Fruit fly (Drosophila melanogaster): Measurements from ENCODE around the gene Eip75B.

Gene Eip75B

DNA sequence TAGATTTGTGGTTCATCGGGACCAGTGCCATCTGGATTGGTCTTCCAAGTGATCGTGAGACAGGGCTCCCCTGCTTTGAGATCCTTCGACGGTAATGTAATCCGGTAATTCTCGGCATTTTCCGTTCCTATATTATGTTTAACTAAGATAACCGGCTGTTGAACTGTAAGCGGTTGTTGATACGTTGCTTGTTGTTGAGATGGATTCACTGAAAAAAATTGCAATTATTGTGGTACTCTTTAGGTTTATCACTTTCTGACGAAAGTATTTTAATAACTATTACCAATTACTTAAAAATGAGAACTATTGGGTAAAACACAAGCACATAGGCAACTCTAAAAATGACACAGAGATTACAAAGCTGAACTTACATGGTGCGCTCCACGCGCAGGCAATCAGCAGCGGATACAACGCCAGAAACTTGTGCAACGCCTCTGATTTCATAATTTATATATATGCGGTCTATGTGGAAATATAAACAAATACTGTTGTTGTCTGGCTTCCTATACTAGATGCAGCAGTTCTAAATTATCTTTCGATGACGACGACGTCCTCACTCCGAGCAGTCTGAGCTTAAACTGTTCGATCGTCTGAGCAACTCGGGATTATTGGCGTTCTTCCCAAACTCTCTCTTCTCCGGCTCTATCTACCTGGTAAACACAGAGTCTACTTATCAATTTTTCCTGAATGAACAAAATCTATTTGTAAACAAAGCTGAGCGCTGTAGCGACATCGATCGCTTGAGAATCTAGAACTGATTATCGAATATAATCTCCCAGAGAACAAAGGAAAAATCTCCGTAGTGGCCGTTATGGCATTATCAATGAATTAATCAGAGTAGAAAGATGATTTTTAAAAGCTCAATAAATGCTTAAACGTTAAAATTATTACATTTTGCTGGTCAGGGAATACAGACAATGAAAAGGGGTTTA is 22.5 kb upstream of the Eip75B start, which contains the start of gene CG34253:
Gene CG34253, minus strand, starts transcription at position 567 of the 932 bp plus-strand sequence.
- TF ChIP-seq h (optimal IDR thresholded peaks at IDR 0.05) (no peak), insv (optimal IDR thresholded peaks at IDR 0.05) (no peak), psq (optimal IDR thresholded peaks at IDR 0.05) (no peak), ttk (optimal IDR thresholded peaks at IDR 0.05) (no peak), Sin3A (optimal IDR thresholded peaks at IDR 0.05) (no peak), Myc (optimal IDR thresholded peaks at IDR 0.05) (no peak)

DNA sequence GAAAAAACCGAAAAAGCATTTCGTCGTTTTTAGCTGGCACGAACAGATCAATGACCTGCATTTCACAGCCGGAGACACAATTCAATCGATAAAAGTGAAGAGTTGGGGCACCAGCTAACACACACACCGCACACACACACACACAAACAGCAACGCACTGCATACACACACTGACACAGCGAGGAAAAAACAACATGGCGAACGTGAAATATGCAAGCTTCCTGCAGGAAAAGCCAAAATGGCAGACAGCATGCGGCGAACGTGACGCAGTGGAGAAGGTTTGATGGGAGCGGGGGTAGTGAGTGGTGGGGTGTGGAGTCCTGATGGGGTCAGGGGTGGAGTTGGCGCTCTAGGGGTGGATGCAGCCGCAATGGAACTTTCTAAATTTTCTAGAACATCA is 19.5 kb upstream of the Eip75B start:
- TF ChIP-seq Sin3A (optimal IDR thresholded peaks at IDR 0.05) (no peak), psq (optimal IDR thresholded peaks at IDR 0.05) (no peak), h (optimal IDR thresholded peaks at IDR 0.05) (no peak)

DNA sequence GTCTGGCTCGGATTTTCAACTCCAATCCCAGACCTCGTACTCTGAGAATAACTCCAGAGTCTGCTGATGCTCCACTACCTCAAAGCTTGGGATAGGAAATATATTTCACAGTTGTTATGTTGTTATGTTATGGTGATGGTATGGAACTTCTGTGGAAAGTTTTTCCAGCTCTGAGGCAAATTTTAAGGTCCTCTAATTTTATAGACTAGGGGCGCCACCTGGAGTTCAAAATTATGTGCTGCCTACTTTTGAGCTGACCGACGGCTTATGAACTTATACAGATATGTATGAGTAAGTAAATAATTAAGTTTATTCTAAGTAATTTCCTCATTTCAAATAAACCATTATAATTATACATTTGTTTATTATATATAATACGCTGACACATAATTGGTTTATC is 18.9 kb upstream of the Eip75B start:
- TF ChIP-seq ttk (optimal IDR thresholded peaks at IDR 0.05) (no peak), Sin3A (optimal IDR thresholded peaks at IDR 0.05) (no peak), insv (optimal IDR thresholded peaks at IDR 0.05) (no peak), Myc (optimal IDR thresholded peaks at IDR 0.05) (no peak), psq (optimal IDR thresholded peaks at IDR 0.05) (no peak), h (optimal IDR thresholded peaks at IDR 0.05) (no peak)

DNA sequence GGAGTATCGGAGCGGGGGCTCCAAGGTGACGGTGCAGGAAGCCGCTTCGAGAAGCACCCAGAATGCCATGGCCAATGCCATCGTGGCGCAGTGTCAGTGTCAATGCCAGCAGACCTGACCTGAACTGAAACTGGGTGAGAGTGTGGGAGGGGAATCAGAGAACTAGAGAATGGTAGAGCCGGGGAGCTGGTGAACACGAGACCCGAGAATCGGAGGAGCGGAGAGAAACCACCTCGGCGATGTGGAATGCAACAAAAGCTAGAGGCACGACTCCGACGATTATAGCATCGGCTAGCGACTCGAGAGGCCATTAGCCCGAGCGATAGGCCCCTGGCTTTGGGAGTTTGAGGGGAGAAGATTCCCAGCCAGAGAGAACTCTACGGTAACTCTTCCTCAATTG is 17.5 kb upstream of the Eip75B start:
- TF ChIP-seq psq (optimal IDR thresholded peaks at IDR 0.05), result no peak
- no peak for TF ChIP-seq ttk (optimal IDR thresholded peaks at IDR 0.05)
- no peak for TF ChIP-seq insv (optimal IDR thresholded peaks at IDR 0.05)
- no peak for TF ChIP-seq Myc (optimal IDR thresholded peaks at IDR 0.05)
- TF ChIP-seq Sin3A (optimal IDR thresholded peaks at IDR 0.05), result no peak
- TF ChIP-seq h (optimal IDR thresholded peaks at IDR 0.05), result no peak

DNA sequence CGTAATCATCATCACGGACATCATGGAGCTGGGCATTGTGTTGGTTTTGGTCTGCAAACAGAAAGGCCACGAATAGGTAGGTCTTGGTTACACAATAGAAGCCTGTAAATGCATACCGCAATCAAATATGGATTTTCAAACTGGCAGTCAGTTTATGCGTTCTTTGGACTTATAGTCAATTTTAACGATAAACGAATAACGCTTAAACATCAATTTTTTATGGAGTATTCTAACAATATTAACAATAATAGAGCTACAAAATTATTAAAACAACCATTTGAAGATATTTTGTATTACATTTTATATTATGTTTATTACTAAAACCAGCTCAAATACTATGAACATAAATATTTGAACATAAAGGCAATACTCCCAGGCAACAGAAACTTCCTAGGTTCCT is 17.0 kb upstream of the Eip75B start:
- TF ChIP-seq ttk (optimal IDR thresholded peaks at IDR 0.05) (no peak), h (optimal IDR thresholded peaks at IDR 0.05) (no peak), insv (optimal IDR thresholded peaks at IDR 0.05) (no peak), Myc (optimal IDR thresholded peaks at IDR 0.05) (no peak), psq (optimal IDR thresholded peaks at IDR 0.05) (no peak), Sin3A (optimal IDR thresholded peaks at IDR 0.05) (no peak)

DNA sequence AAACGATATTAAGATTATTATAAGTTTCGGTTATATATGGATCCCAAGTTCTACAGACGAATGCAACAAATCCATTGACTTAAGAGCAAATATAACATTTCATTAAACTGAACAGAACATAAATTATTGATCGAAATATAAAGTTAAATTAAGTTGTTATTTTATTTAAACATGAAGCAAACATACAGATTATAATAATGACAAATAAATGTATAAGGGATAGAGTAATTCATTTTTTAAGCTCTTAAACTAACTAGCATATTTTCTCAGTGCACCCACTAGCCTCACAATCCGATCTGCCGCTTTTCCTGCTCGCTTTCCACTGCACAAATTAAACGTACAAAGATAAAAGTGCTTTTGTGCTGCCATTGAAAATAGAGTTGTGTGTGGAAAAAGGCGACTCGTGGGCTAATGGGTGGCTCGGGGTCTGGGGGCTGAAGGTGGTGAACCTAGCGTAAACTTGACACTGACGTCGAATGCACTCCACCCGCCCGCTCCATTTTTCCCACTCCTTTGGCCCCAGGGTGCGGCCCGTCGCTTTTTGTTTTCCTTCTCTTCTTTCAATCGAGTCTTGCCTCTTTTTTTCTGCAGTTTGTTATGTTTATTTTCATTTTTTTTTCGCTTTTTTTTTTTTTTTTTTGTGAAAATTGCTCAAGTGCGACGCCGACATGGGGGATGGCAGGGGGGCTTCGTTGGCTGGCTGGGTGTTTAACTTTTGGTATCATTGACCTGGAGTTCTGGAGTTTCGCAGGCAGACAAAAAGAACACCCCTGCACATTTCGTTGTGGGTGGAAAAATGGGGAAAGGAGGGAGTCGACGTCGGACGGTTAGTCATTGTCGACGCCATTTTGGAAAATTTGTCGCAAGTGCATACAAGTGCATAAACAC is 15.4 kb upstream of the Eip75B start:
- TF ChIP-seq ttk (optimal IDR thresholded peaks at IDR 0.05) (no peak), h (optimal IDR thresholded peaks at IDR 0.05) (no peak), insv (optimal IDR thresholded peaks at IDR 0.05) (no peak), Myc (optimal IDR thresholded peaks at IDR 0.05) (no peak), Sin3A (optimal IDR thresholded peaks at IDR 0.05) (no peak), psq (optimal IDR thresholded peaks at IDR 0.05) (no peak)

DNA sequence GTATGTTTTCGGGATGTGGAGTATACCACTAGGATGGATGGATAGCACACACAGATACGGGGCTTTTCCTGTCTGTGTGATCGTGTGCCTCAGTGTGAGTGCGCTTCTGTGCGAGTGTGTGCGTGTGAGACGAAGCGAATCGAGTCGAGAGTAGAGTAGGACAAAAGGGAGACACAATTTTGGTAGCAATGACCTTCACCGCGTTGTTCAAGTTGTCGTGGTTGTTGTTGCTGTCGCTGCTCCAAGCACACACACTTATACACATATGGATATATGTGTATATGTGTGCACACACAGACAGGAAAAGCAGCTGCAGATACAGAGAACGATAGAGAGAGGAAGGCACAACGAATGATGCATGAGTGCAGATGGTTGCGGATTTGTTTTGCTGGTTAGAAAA is 14.6 kb upstream of the Eip75B start:
- TF ChIP-seq ttk (optimal IDR thresholded peaks at IDR 0.05), result no peak
- no peak for TF ChIP-seq Myc (optimal IDR thresholded peaks at IDR 0.05)
- TF ChIP-seq h (optimal IDR thresholded peaks at IDR 0.05), result no peak
- no peak for TF ChIP-seq insv (optimal IDR thresholded peaks at IDR 0.05)

DNA sequence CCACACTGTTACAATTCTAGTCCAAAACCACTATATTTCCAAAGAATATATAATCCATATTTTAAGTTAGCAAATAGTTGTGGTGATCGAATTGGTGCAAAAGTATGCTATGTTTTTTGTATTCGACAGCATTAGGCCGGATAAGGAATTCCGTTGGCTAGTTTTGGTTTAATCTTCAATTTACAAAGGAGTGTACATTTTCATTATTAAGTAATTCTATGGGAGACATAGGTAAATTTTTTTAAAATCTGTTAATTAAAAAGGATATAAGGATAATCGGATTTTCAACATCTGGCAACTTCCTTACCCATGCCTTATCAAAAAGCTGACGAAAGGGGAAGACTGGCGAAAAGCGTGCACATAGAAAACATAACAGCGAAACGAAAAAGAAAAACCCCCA is 14.1 kb upstream of the Eip75B start:
- TF ChIP-seq h (optimal IDR thresholded peaks at IDR 0.05), result no peak
- TF ChIP-seq insv (optimal IDR thresholded peaks at IDR 0.05), result no peak

DNA sequence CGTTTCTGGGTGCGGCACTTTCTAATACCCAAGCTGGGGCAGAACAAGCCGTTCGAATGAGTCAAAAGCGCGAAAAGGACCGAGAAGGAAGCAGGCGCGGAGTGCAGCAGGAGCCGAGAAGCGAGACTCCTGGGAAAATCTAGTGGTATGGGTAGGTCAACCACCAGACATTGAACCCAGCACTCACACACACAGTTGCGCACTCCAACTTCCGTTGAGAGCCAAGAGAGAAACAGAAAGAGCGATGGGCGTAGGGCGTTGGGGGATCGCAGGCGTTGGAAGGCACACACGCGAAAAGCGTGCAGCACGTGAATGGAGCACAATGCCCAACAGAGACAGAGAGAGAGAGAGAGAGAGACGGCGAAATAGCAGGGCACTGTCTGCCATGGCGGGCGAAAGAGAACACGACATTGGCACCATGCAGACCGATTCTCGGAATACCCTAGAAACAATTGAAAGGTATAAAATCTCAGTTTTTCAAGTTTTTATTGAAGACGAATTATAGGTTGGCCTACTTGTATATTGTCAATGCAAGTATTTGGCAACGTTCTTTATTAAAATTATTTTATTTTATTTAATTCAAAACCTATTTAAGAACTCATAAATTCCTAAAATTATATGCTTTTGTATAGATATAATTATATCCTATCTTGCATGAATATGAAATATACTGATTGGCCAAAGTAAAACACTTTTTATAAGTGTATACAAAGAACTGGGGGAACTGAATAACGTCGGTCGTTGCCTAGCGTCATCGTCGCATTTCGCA is 13.3 kb upstream of the Eip75B start:
- no peak for TF ChIP-seq insv (optimal IDR thresholded peaks at IDR 0.05)

DNA sequence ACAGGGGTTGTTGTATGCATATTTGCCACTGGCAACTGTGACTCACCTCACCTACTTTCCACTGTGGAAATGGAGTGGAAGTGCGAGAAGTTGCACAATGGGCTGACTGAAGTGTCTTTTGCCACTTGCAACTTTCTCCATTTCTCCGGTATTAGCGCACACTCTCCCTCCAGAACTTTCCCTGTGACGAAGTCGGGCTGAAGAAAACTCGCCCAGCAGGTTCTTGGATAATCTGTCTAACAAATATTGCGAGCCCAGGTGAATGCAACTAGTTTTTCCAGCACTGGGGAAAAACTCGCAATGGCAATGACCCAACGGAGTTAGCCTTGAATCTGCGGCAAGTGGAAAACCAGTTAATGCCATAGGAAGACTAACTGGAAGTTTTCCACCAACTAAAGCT is 12.2 kb upstream of the Eip75B start:
- TF ChIP-seq insv (optimal IDR thresholded peaks at IDR 0.05) (no peak), Sin3A (optimal IDR thresholded peaks at IDR 0.05) (no peak), ttk (optimal IDR thresholded peaks at IDR 0.05) (no peak), Myc (optimal IDR thresholded peaks at IDR 0.05) (no peak), psq (optimal IDR thresholded peaks at IDR 0.05) (no peak), h (optimal IDR thresholded peaks at IDR 0.05) (no peak)

DNA sequence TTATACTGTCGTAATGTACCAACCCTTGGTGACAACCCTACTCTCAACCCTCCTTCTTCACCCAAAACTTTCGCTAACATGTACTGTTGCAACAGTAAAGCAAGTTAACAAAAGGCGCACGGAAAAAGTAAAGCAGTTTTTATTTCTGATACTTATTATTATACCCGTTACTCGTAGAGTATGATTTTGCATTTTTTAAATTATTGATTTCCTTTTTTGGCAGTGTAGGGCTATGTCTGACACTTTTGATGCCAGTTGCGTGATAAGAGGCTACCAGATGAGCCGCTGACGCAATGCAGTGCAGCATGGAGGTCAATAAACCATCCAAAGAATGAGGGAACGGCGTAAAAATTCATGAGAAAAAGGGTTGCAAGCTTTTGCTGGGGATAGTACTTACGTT is 11.4 kb upstream of the Eip75B start:
- TF ChIP-seq Sin3A (optimal IDR thresholded peaks at IDR 0.05) (no peak), ttk (optimal IDR thresholded peaks at IDR 0.05) (no peak), h (optimal IDR thresholded peaks at IDR 0.05) (no peak), Myc (optimal IDR thresholded peaks at IDR 0.05) (no peak), insv (optimal IDR thresholded peaks at IDR 0.05) (no peak)

DNA sequence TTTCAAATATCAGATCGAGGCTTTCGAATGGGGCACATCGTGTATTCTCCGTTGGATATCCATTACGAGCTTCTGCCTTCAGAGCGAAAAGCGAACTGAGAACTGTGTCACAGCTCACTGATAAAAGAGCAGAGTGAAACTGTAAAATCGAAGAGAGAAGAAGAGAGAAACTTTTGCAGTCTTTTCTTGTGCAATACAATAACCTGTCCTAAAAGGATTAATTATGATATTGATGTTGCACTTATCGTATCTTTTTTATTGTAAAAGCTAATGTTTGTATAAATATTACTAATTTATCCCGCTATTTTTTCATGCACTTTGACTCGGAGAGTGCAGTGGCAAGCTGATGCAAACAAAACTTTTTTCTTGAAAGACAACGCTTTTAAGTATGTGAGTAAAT is 10.5 kb upstream of the Eip75B start:
- TF ChIP-seq Myc (optimal IDR thresholded peaks at IDR 0.05), result no peak
